ENCODE assay signal across 3 fruit fly cellular contexts in the genomic region with DNA sequence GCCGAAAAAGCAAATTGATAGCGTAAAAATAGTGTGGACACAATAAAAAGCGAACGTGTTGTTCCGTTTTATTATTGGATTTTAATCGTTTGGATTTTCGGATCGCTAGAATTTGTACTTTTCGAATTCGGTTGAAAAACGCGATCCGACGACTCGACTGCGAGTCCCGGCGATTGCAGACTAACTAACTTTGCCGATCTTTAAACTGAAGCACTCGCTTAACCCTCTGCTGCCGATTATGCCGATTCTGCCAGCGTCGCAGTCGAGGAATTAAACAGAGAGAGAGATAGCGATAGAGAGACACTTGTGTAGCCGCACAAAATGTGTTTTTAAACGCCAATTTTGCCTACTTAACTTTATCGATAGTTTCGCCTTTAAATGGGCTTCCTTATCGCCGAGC.
TF ChIP-seq lines count a peak whose summit lies in the region.

No protein-coding gene starts in this region.

- no peak for TF ChIP-seq CTCF in whole organism, embryonic (GFP tag; optimal IDR thresholded peaks at IDR 0.05; lab: Kevin White, UChicago)

TF ChIP-seq in whole organism, adult, 20 proteins besides CTCF, POLR2A, EP300 and RAD21:
- no peak for TF ChIP-seq pad (GFP tag; optimal IDR thresholded peaks at IDR 0.05; lab: Kevin White, UChicago)
- peak; percentile 16 for TF ChIP-seq Mnt (GFP tag; optimal IDR thresholded peaks at IDR 0.05; lab: Kevin White, UChicago)
- no peak for TF ChIP-seq CG14711 (tag; optimal IDR thresholded peaks at IDR 0.05; lab: Kevin White, UChicago)
- TF ChIP-seq cic (GFP tag; optimal IDR thresholded peaks at IDR 0.05; lab: Kevin White, UChicago) = peak; percentile 45
- TF ChIP-seq CG5204 (GFP tag; optimal IDR thresholded peaks at IDR 0.05; lab: Kevin White, UChicago) = no peak
- TF ChIP-seq Hr96 (GFP tag; optimal IDR thresholded peaks at IDR 0.05; lab: Kevin White, UChicago) = no peak
- no peak for TF ChIP-seq kay (GFP tag; lab: Kevin White, UChicago; ENCODE audit: borderline replicate concordance)
- TF ChIP-seq ovo (GFP tag; optimal IDR thresholded peaks at IDR 0.05; lab: Kevin White, UChicago) = no peak
- TF ChIP-seq CG1620 (GFP tag; optimal IDR thresholded peaks at IDR 0.05; lab: Kevin White, UChicago) = no peak
TF ChIP-seq in whole organism, adult: peak in this region for 2.

TF ChIP-seq in whole organism, embryonic, 481 proteins besides CTCF, POLR2A, EP300 and RAD21 (continues in another document):
- no peak for TF ChIP-seq sim (GFP tag; IDR thresholded peaks at IDR 0.05; lab: Robert Waterston, UW)
- TF ChIP-seq Tbp (GFP tag; optimal IDR thresholded peaks at IDR 0.05; lab: Kevin White, UChicago) = no peak
- TF ChIP-seq CG32532 (GFP tag; IDR thresholded peaks at IDR 0.05; lab: Robert Waterston, UW) = peak; percentile 12; the same call in 1 of the 2 replicates
- no peak for TF ChIP-seq inv (GFP tag; IDR thresholded peaks at IDR 0.05; lab: Robert Waterston, UW; ENCODE audit: partially characterized antibody)
- no peak for TF ChIP-seq Dip2 (GFP tag; IDR thresholded peaks at IDR 0.05; lab: Robert Waterston, UW)
- no peak for TF ChIP-seq CG18262 (tag; optimal IDR thresholded peaks at IDR 0.05; lab: Kevin White, UChicago)
- no peak for TF ChIP-seq wek (GFP tag; optimal IDR thresholded peaks at IDR 0.05; lab: Kevin White, UChicago)
- no peak for TF ChIP-seq Dref (GFP tag; IDR thresholded peaks at IDR 0.05; lab: Robert Waterston, UW)
- TF ChIP-seq CG17829 (tag; optimal IDR thresholded peaks at IDR 0.05; lab: Kevin White, UChicago) = no peak
- TF ChIP-seq pfk (GFP tag; optimal IDR thresholded peaks at IDR 0.05; lab: Kevin White, UChicago) = no peak
- TF ChIP-seq CG14014 (GFP tag; IDR thresholded peaks at IDR 0.05; lab: Robert Waterston, UW) = peak; percentile 57; the same call in 1 of the 2 replicates
- peak; percentile 52 for TF ChIP-seq gro (GFP tag; optimal IDR thresholded peaks at IDR 0.05; lab: Kevin White, UChicago)
- no peak for TF ChIP-seq CG13123 (GFP tag; optimal IDR thresholded peaks at IDR 0.05; lab: Kevin White, UChicago)
- no peak for TF ChIP-seq NFAT (GFP tag; IDR thresholded peaks at IDR 0.05; lab: Robert Waterston, UW)
- no peak for TF ChIP-seq maf-S (GFP tag; optimal IDR thresholded peaks at IDR 0.05; lab: Kevin White, UChicago)
- no peak for TF ChIP-seq CG3838 (GFP tag; optimal IDR thresholded peaks at IDR 0.05; lab: Kevin White, UChicago)
- no peak for TF ChIP-seq ATbp (GFP tag; optimal IDR thresholded peaks at IDR 0.05; lab: Kevin White, UChicago)
- TF ChIP-seq NfI (GFP tag; optimal IDR thresholded peaks at IDR 0.05; lab: Kevin White, UChicago) = no peak
- TF ChIP-seq kni (GFP tag; optimal IDR thresholded peaks at IDR 0.05; lab: Kevin White, UChicago) = no peak
- no peak for TF ChIP-seq Ssrp (tag; optimal IDR thresholded peaks at IDR 0.05; lab: Kevin White, UChicago)
- no peak for TF ChIP-seq vvl (GFP tag; IDR thresholded peaks at IDR 0.05; lab: Robert Waterston, UW)
- TF ChIP-seq vnd (GFP tag; IDR thresholded peaks at IDR 0.05; lab: Robert Waterston, UW; ENCODE audit: partially characterized antibody) = peak; percentile 8; the same call in 1 of the 3 replicates
- TF ChIP-seq Fer3 (tag; optimal IDR thresholded peaks at IDR 0.05; lab: Kevin White, UChicago) = no peak
- no peak for TF ChIP-seq CG31224 (GFP tag; IDR thresholded peaks at IDR 0.05; lab: Robert Waterston, UW)
- TF ChIP-seq Adf1 (GFP tag; IDR thresholded peaks at IDR 0.05; lab: Robert Waterston, UW) = peak; percentile 94
- TF ChIP-seq toy (GFP tag; IDR thresholded peaks at IDR 0.05; lab: Robert Waterston, UW) = no peak
- TF ChIP-seq CG18011 (GFP tag; optimal IDR thresholded peaks at IDR 0.05; lab: Kevin White, UChicago) = no peak
- no peak for TF ChIP-seq tap (tag; optimal IDR thresholded peaks at IDR 0.05; lab: Kevin White, UChicago)
- no peak for TF ChIP-seq dmrt11E (tag; optimal IDR thresholded peaks at IDR 0.05; lab: Kevin White, UChicago)
- TF ChIP-seq Bdp1 (GFP tag; optimal IDR thresholded peaks at IDR 0.05; lab: Kevin White, UChicago) = no peak
- no peak for TF ChIP-seq CG31365 (tag; optimal IDR thresholded peaks at IDR 0.05; lab: Kevin White, UChicago)
- no peak for TF ChIP-seq CG13894 (tag; optimal IDR thresholded peaks at IDR 0.05; lab: Kevin White, UChicago)
- no peak for TF ChIP-seq CG6791 (GFP tag; IDR thresholded peaks at IDR 0.05; lab: Robert Waterston, UW; ENCODE audit: partially characterized antibody)
- TF ChIP-seq fd102C (GFP tag; optimal IDR thresholded peaks at IDR 0.05; lab: Kevin White, UChicago) = no peak
- TF ChIP-seq Scr (GFP tag; IDR thresholded peaks at IDR 0.05; lab: Robert Waterston, UW; ENCODE audit: partially characterized antibody) = no peak
- TF ChIP-seq lov (optimal IDR thresholded peaks at IDR 0.05; lab: Kevin White, UChicago) = no peak
- no peak for TF ChIP-seq lov (GFP tag; IDR thresholded peaks at IDR 0.05; lab: Robert Waterston, UW)
- TF ChIP-seq pb (GFP tag; optimal IDR thresholded peaks at IDR 0.05; lab: Kevin White, UChicago) = no peak
- no peak for TF ChIP-seq HLH4C (GFP tag; IDR thresholded peaks at IDR 0.05; lab: Robert Waterston, UW; ENCODE audit: partially characterized antibody)
- no peak for TF ChIP-seq CG3065 (GFP tag; optimal IDR thresholded peaks at IDR 0.05; lab: Kevin White, UChicago)

TF ChIP-seq in whole organism, prepupa, 60 proteins besides CTCF, POLR2A, EP300 and RAD21:
- peak in 1 of 2 experiments; percentile 11 for TF ChIP-seq ss (GFP tag; optimal IDR thresholded peaks at IDR 0.05; lab: Kevin White, UChicago)
- no peak for TF ChIP-seq Hr39 (GFP tag; optimal IDR thresholded peaks at IDR 0.05; lab: Kevin White, UChicago)
- no peak for TF ChIP-seq Met (GFP tag; optimal IDR thresholded peaks at IDR 0.05; lab: Kevin White, UChicago)
- peak; percentile 2 for TF ChIP-seq vri (GFP tag; optimal IDR thresholded peaks at IDR 0.05; lab: Kevin White, UChicago)
